Worm (Caenorhabditis elegans) whole organism, early embryonic: ENCODE measurements around the gene F22E5.17.

Experiments
- B0310.2 ChIP-seq: sonication (generic microtip); optimal IDR thresholded peaks from 2 replicates; lab custom pipeline; 2016; ENCODE audit warnings: mild to moderate bottlenecking, missing genetic modification characterization, missing compliant biosample characterization
- F13C5.2 ChIP-seq: sonication (generic microtip); optimal IDR thresholded peaks from 2 replicates; lab custom pipeline; 2017; ENCODE audit warnings: mild to moderate bottlenecking, missing genetic modification characterization, inconsistent platforms, missing compliant biosample characterization
- aly-1 ChIP-seq: sonication (generic microtip); optimal IDR thresholded peaks from 2 replicates; lab custom pipeline; 2016; ENCODE audit warnings: missing genetic modification characterization, missing compliant biosample characterization
- ama-1 ChIP-seq: fragments of 150-350 bp; optimal IDR thresholded peaks from 2 replicates; lab custom pipeline; 2014
- ceh-13 ChIP-seq: fragments of 200-800 bp; sonication (Bioruptor generic); optimal IDR thresholded peaks from 2 replicates; lab custom pipeline; 2018; ENCODE audit warnings: mild to moderate bottlenecking, missing genetic modification characterization, missing compliant biosample characterization
- ceh-36 ChIP-seq: sonication (generic microtip); optimal IDR thresholded peaks from 2 replicates; lab custom pipeline; 2016; ENCODE audit warnings: missing genetic modification characterization, inconsistent platforms, missing compliant biosample characterization
- ets-7 ChIP-seq: sonication (generic microtip); optimal IDR thresholded peaks from 2 replicates; lab custom pipeline; 2016; ENCODE audit warnings: missing genotype, missing genetic modification characterization, missing compliant biosample characterization
- flt-1 ChIP-seq: fragments of 200-800 bp; sonication (Bioruptor generic); IDR thresholded peaks from 2 replicates; pipeline ENCODE4 v1.3.6; 2022; ENCODE audit warnings: missing genetic modification characterization, missing compliant biosample characterization
- hmbx-1 ChIP-seq: sonication (generic microtip); optimal IDR thresholded peaks from 2 replicates; lab custom pipeline; 2016; ENCODE audit warnings: mild to moderate bottlenecking, missing genetic modification characterization, missing compliant biosample characterization
- hmg-4 ChIP-seq: fragments of 200-800 bp; sonication (Bioruptor generic); optimal IDR thresholded peaks from 2 replicates; lab custom pipeline; 2018; ENCODE audit warnings: mild to moderate bottlenecking, missing genetic modification characterization, missing compliant biosample characterization
- hnd-1 ChIP-seq: sonication (generic microtip); optimal IDR thresholded peaks from 2 replicates; lab custom pipeline; 2016; ENCODE audit warnings: missing genetic modification characterization, missing compliant biosample characterization
- pes-1 ChIP-seq: fragments of 200-800 bp; sonication (Bioruptor generic); IDR thresholded peaks from 2 replicates; pipeline ENCODE4 v1.3.6; 2022; ENCODE audit warnings: missing genetic modification reagents, missing genetic modification characterization, missing compliant biosample characterization
- scrt-1 ChIP-seq: fragments of 200-800 bp; sonication (Bioruptor generic); IDR thresholded peaks from 2 replicates; pipeline ENCODE4 v1.3.6; 2022; ENCODE audit warnings: missing genetic modification characterization, missing compliant biosample characterization
- sea-1 ChIP-seq: fragments of 200-800 bp; sonication (Bioruptor generic); conservative IDR thresholded peaks from 2 replicates; pipeline ENCODE4 v1.3.6; 2022; ENCODE audit warnings: missing genetic modification characterization, missing compliant biosample characterization
- tbx-11 ChIP-seq: fragments of 200-800 bp; sonication (Bioruptor generic); IDR thresholded peaks from 2 replicates; pipeline ENCODE4 v1.3.6; 2022; ENCODE audit warnings: missing genetic modification characterization, missing compliant biosample characterization
- tbx-37 ChIP-seq: fragments of 200-800 bp; sonication (Bioruptor generic); conservative IDR thresholded peaks from 2 replicates; pipeline ENCODE4 v1.3.6; 2022; ENCODE audit warnings: missing genetic modification reagents, missing genetic modification characterization, missing compliant biosample characterization
- tra-4 ChIP-seq: sonication (generic microtip); optimal IDR thresholded peaks from 2 replicates; lab custom pipeline; 2017; ENCODE audit warnings: missing genetic modification characterization, missing compliant biosample characterization

The F22E5.17 gene

DNA sequence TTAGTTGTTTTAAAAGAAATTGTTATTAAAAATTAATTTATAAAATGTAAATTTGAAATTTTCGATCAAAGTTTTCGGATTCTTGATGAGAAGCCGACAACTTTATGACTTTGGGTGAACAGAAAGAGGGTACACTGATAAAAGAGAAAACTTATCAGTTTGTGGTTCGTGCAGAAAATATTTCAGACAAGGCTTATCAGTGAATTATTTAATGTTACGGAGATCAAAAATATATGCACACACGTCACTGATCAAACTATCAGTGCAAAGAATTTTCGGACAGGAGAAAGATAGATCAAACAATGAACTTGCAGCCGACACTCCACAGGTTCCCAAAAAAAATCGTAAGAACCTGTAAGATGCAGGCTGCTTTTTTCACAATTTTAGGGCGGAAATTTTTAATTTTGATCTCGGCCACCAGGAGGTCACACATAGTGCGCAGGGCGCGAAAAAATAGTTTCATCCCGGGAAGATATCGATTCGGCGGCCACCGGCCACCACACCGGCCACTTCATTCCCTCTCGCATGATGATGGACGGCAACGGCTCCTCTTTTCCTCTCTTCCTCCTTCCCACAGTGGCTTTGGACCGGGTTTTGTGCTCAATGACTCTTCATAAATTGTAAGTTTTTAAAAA lies at the start of gene F22E5.17:
F22E5.17 (plus strand) TSS at position 508 of the 635 bp plus-strand sequence.
- TF ChIP-seq sea-1 (GFP tag; lab: Robert Waterston, UW): no peak
- no peak for TF ChIP-seq tra-4 (tag; lab: Kevin White, UChicago)
- TF ChIP-seq ama-1 (lab: Kevin White, UChicago): no peak
- no peak for TF ChIP-seq hmg-4 (GFP tag; lab: Kevin White, UChicago)
- TF ChIP-seq aly-1 (tag; lab: Kevin White, UChicago): no peak

DNA sequence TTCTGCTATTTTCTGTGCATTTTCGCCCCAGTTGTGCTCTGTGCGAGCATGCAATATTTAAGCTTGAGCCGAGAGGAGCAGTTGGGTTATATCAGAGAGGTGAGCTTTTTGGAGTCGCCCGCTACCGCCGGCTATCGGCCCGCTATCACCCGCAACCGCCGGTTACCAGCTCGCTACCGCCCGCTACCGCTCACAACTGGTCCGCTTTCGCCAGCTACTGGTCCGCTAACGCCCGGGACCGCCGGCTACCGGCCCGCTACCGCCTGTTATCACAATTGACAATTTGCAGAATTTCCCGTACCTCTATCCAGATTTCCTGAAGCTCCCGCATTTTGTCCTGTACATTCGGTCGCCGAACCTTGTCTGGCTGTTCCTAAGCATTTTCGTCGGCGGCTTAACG lies 49.4 kb upstream of the F22E5.17 start:
- TF ChIP-seq F13C5.2 (no peak), hmbx-1 (no peak), hmg-4 (GFP tag; lab: Kevin White, UChicago) (no peak), hnd-1 (tag; lab: Kevin White, UChicago) (no peak), sea-1 (GFP tag; lab: Robert Waterston, UW) (no peak), scrt-1 (GFP tag; lab: Robert Waterston, UW) (no peak), ceh-36 (tag; lab: Kevin White, UChicago) (no peak), ceh-13 (GFP tag; lab: Kevin White, UChicago) (no peak), ama-1 (lab: Kevin White, UChicago) (no peak), pes-1 (GFP tag; lab: Robert Waterston, UW) (no peak)

DNA sequence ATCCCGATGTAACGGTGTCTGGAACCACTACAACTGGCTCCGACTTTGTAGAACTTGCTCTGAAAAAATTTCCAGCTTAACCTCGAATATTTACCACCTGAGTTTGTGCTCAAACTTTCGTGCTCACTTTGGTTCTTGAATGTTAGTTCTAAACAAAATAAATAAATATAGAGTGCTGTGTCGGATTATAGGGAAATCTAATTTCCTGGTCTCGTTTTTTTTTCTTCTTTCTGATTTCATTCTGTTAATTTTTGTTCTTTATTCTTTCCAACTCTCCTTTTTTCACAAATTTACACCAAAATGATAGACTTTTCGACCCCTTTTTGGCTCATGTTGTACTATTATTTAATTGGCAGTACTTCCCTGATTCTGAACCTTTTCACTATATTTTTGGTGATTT lies 48.6 kb upstream of the F22E5.17 start, which contains the start of gene sri-37:
sri-37 (plus strand) TSS at position 301 of the 400 bp plus-strand sequence.
- TF ChIP-seq hnd-1 (tag; lab: Kevin White, UChicago) (no peak), ets-7 (tag; lab: Kevin White, UChicago) (no peak), ceh-13 (GFP tag; lab: Kevin White, UChicago) (no peak), ceh-36 (tag; lab: Kevin White, UChicago) (no peak), aly-1 (tag; lab: Kevin White, UChicago) (no peak), ama-1 (lab: Kevin White, UChicago) (no peak), hmbx-1 (no peak), tbx-11 (GFP tag; lab: Robert Waterston, UW) (no peak), tra-4 (tag; lab: Kevin White, UChicago) (no peak), scrt-1 (GFP tag; lab: Robert Waterston, UW) (no peak), sea-1 (GFP tag; lab: Robert Waterston, UW) (no peak)

DNA sequence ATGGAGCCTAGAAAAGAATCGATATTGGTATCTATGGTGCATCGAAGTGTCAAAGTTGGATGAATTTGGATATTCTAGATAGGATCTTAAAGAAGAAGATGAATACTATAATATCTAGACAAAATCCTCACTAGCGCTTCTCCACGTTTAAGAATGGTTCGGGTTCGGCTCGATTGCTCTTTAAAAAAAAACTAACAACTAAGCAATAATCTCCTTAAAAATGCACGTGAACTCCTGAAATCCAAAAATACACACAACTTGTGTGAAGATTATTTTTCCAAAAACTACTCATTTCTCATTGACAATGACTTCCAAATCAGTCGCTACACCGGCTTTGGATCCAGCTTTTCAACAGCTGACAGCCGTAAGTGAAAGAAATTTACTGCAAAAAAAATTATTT lies 46.7 kb upstream of the F22E5.17 start, which contains the start of gene D2062.1:
D2062.1 (plus strand) TSS at position 301 of the 400 bp plus-strand sequence.
- TF ChIP-seq B0310.2 (tag; lab: Kevin White, UChicago) (no peak), tbx-11 (GFP tag; lab: Robert Waterston, UW) (no peak), ceh-36 (tag; lab: Kevin White, UChicago) (no peak), hmbx-1 (no peak), aly-1 (tag; lab: Kevin White, UChicago) (no peak)

DNA sequence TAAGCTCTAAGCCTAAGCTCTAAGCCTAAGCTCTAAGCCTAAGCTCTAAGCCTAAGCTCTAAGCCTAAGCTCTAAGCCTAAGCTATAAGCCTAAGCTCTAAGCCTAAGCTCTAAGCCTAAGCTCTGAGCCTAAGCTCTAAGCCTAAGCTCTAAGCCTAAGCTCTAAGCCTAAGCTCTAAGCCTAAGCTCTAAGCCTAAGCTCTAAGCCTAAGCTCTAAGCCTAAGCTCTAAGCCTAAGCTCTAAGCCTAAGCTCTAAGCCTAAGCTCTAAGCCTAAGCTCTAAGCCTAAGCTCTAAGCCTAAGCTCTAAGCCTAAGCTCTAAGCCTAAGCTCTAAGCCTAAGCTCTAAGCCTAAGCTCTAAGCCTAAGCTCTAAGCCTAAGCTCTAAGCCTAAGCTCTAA lies 45.6 kb upstream of the F22E5.17 start:
- TF ChIP-seq ceh-36 (tag; lab: Kevin White, UChicago): peak; percentile 76

DNA sequence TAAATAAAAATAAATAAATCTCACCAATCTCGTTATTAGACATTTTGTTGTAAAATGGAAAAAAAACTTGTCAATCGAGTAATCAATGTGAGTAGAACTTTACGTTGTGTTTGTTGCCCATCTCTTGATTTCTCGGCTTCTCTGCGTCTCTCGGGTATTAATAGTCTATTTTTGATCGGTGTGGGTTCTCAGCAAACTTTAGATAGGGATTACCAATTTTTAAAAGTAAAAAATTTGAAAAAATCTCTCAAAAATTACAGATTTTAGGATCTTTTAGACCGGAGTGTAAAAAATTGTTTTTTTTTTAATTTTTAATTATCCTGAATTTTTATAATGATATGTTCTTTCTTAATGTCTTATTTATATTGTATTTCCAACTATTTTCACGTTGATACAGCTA lies 40.5 kb upstream of the F22E5.17 start, which contains the start of gene F22E5.21:
F22E5.21 (minus strand) TSS at position 101 of the 400 bp plus-strand sequence.
- TF ChIP-seq scrt-1 (GFP tag; lab: Robert Waterston, UW) (no peak), ceh-36 (tag; lab: Kevin White, UChicago) (no peak), tra-4 (tag; lab: Kevin White, UChicago) (no peak), ceh-13 (GFP tag; lab: Kevin White, UChicago) (no peak), sea-1 (GFP tag; lab: Robert Waterston, UW) (no peak), ets-7 (tag; lab: Kevin White, UChicago) (no peak)

DNA sequence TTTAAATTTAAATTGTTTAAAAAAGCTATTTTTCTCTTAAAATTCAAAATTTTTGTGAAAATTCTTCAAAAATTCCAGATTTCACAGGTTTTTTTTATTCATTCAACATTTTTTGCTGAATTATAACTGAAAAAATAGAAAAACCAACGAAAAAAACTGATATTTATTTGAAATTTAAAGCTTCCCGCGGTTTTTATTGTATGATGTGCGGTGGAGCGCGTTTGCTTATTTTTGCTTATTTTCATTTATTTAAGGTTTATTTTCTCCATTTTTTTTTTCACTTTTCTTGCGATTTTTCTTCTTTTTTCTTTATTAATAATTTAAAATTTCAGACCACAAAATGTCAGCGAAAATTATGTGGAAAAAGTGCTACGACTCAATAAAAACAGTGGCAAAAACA lies 39.8 kb upstream of the F22E5.17 start, which contains the start of gene F22E5.9:
F22E5.9 (plus strand) TSS at position 327 of the 400 bp plus-strand sequence.
- TF ChIP-seq aly-1 (tag; lab: Kevin White, UChicago): no peak
- no peak for TF ChIP-seq tra-4 (tag; lab: Kevin White, UChicago)
- no peak for TF ChIP-seq B0310.2 (tag; lab: Kevin White, UChicago)
- TF ChIP-seq ets-7 (tag; lab: Kevin White, UChicago): no peak
- TF ChIP-seq F13C5.2: no peak
- no peak for TF ChIP-seq hmbx-1
- TF ChIP-seq ama-1 (lab: Kevin White, UChicago): no peak
- no peak for TF ChIP-seq pes-1 (GFP tag; lab: Robert Waterston, UW)
- TF ChIP-seq scrt-1 (GFP tag; lab: Robert Waterston, UW): no peak
- TF ChIP-seq hmg-4 (GFP tag; lab: Kevin White, UChicago): no peak
- TF ChIP-seq hnd-1 (tag; lab: Kevin White, UChicago): no peak
- no peak for TF ChIP-seq tbx-11 (GFP tag; lab: Robert Waterston, UW)
- no peak for TF ChIP-seq tbx-37
- no peak for TF ChIP-seq ceh-36 (tag; lab: Kevin White, UChicago)
- no peak for TF ChIP-seq flt-1 (GFP tag; lab: Robert Waterston, UW)
- no peak for TF ChIP-seq ceh-13 (GFP tag; lab: Kevin White, UChicago)
- no peak for TF ChIP-seq sea-1 (GFP tag; lab: Robert Waterston, UW)
